Worm (Caenorhabditis elegans) whole organism, young adult: ENCODE data around the gene T05B4.12.

Experiments
- C17E4.6 ChIP-seq: fragments of 200-800 bp; sonication (Bioruptor generic); IDR thresholded peaks from 2 replicates; pipeline ENCODE4 v1.3.6; 2022; ENCODE audit warnings: missing genetic modification reagents, missing genetic modification characterization, missing compliant biosample characterization
- F52B5.7 ChIP-seq: sonication (generic microtip); optimal IDR thresholded peaks from 2 replicates; lab custom pipeline; 2016; ENCODE audit warnings: mild to moderate bottlenecking, missing genetic modification characterization, missing compliant biosample characterization
- F57A8.1 ChIP-seq: fragments of 200-800 bp; sonication (Bioruptor generic); optimal IDR thresholded peaks from 2 replicates; lab custom pipeline; 2018; ENCODE audit warnings: mild to moderate bottlenecking, missing genetic modification characterization, moderate library complexity, missing compliant biosample characterization
- ceh-27 ChIP-seq: fragments of 200-800 bp; sonication (Bioruptor generic); optimal IDR thresholded peaks from 2 replicates; lab custom pipeline; 2018; ENCODE audit warnings: mild to moderate bottlenecking, missing genetic modification characterization, moderate library complexity, missing compliant biosample characterization

DNA sequence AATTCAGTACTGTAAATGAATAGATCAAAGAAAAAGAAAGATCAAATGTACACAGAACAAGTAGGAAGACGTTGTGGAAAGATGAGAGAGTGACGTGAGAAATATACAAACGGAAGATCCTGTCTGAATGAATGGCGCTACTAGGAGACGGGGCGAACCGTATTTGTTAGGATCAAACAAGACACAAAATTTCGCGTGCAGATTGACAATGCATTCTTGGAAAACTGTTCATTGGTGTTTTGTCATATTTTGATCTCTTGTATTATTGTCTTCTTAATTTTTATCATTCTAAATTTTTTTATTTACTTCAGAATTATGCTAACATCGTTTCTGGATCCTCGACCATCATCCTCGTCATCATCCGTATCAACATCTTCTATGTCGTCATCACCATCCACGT lies 31.1 kb downstream of the T05B4.12 start, which contains the start of gene nhr-181:
- TF ChIP-seq F52B5.7 (tag; lab: Kevin White, UChicago) (no peak), C17E4.6 (GFP tag; lab: Robert Waterston, UW) (no peak), F57A8.1 (GFP tag; lab: Kevin White, UChicago) (no peak), ceh-27 (no peak)
